Worm (Caenorhabditis elegans): ENCODE data around the gene fbxb-85.

fbxb-85 gene

ce11 chrIII:10819257-10819656 is 29.5 kb downstream of the fbxb-85 start:
- no peak for TF ChIP-seq lin-11 (tag; optimal IDR thresholded peaks at IDR 0.05)
- peak; percentile 53 for TF ChIP-seq ceh-48 (tag; optimal IDR thresholded peaks at IDR 0.05)
- TF ChIP-seq dmd-4 (tag; optimal IDR thresholded peaks at IDR 0.05; ENCODE audit: borderline replicate concordance) = no peak
- no peak for TF ChIP-seq dve-1 (tag; optimal IDR thresholded peaks at IDR 0.05)

- no peak for TF ChIP-seq unc-55 (GFP tag; optimal IDR thresholded peaks at IDR 0.05)
- no peak for TF ChIP-seq K09A11.1 (tag; optimal IDR thresholded peaks at IDR 0.05; ENCODE audit: insufficient read depth)
- no peak for TF ChIP-seq hlh-15 (tag; optimal IDR thresholded peaks at IDR 0.05)
- TF ChIP-seq sox-4 (tag; optimal IDR thresholded peaks at IDR 0.05) = no peak
- TF ChIP-seq ceh-6 (GFP tag; optimal IDR thresholded peaks at IDR 0.05) = no peak
- TF ChIP-seq unc-3 (GFP tag; conservative IDR thresholded peaks at IDR 0.05) = no peak
- TF ChIP-seq unc-3 (tag; optimal IDR thresholded peaks at IDR 0.05) = no peak
- TF ChIP-seq dmd-4 (tag; optimal IDR thresholded peaks at IDR 0.05; ENCODE audit: borderline replicate concordance) = no peak
- TF ChIP-seq pqm-1 (tag; optimal IDR thresholded peaks at IDR 0.05) = no peak
- TF ChIP-seq ttx-3 (tag; optimal IDR thresholded peaks at IDR 0.05) = no peak
- TF ChIP-seq ceh-22 (tag; optimal IDR thresholded peaks at IDR 0.05) = no peak
- TF ChIP-seq lim-6 (tag; optimal IDR thresholded peaks at IDR 0.05) = no peak
- TF ChIP-seq fkh-10 (GFP tag; optimal IDR thresholded peaks at IDR 0.05) = no peak
- no peak for TF ChIP-seq pag-3 (tag; optimal IDR thresholded peaks at IDR 0.05; ENCODE audit: borderline replicate concordance)
- TF ChIP-seq pros-1 (tag; optimal IDR thresholded peaks at IDR 0.05) = no peak
- peak; percentile 63 for TF ChIP-seq ceh-30 (tag; optimal IDR thresholded peaks at IDR 0.05)
- no peak for TF ChIP-seq odd-2 (tag; optimal IDR thresholded peaks at IDR 0.05)
- TF ChIP-seq ceh-9 (tag; optimal IDR thresholded peaks at IDR 0.05) = no peak
- TF ChIP-seq tbx-7 (tag; optimal IDR thresholded peaks at IDR 0.05) = no peak
- TF ChIP-seq mec-3 (tag; optimal IDR thresholded peaks at IDR 0.05; ENCODE audit: borderline replicate concordance) = no peak
- TF ChIP-seq C08G9.2 (tag; optimal IDR thresholded peaks at IDR 0.05) = peak; percentile 21
- TF ChIP-seq ref-2 (tag; optimal IDR thresholded peaks at IDR 0.05) = no peak
- TF ChIP-seq ceh-34 (tag; optimal IDR thresholded peaks at IDR 0.05) = peak; percentile 13
- no peak for TF ChIP-seq nhr-11 (tag; optimal IDR thresholded peaks at IDR 0.05)
- peak; percentile 18 for TF ChIP-seq elt-2 (tag; optimal IDR thresholded peaks at IDR 0.05)
- TF ChIP-seq ceh-2 (tag; optimal IDR thresholded peaks at IDR 0.05) = peak; percentile 23
- TF ChIP-seq hlh-13 (GFP tag; optimal IDR thresholded peaks at IDR 0.05) = no peak
- TF ChIP-seq rnt-1 (tag; optimal IDR thresholded peaks at IDR 0.05) = peak; percentile 6
- TF ChIP-seq hlh-6 (tag; optimal IDR thresholded peaks at IDR 0.05) = no peak
- no peak for TF ChIP-seq hlh-8 (tag; optimal IDR thresholded peaks at IDR 0.05)
- TF ChIP-seq pax-1 (tag; optimal IDR thresholded peaks at IDR 0.05) = no peak
- no peak for TF ChIP-seq fkh-6 (tag; optimal IDR thresholded peaks at IDR 0.05)
- TF ChIP-seq ceh-48 (tag; optimal IDR thresholded peaks at IDR 0.05) = peak; percentile 44
- no peak for TF ChIP-seq npax-4 (tag; optimal IDR thresholded peaks at IDR 0.05)
- TF ChIP-seq ama-1 (optimal IDR thresholded peaks at IDR 0.05) = no peak
- TF ChIP-seq madf-2 (tag; optimal IDR thresholded peaks at IDR 0.05) = no peak
- TF ChIP-seq nfya-1 (tag; optimal IDR thresholded peaks at IDR 0.05) = peak; percentile 43
- TF ChIP-seq ztf-16 (tag; optimal IDR thresholded peaks at IDR 0.05) = peak; percentile 53
- peak; percentile 8 for TF ChIP-seq ceh-14 (tag; optimal IDR thresholded peaks at IDR 0.05)
- no peak for TF ChIP-seq F13H6.1 (tag; optimal IDR thresholded peaks at IDR 0.05)
- TF ChIP-seq eyg-1 (tag; optimal IDR thresholded peaks at IDR 0.05) = no peak
- TF ChIP-seq unc-86 (tag; optimal IDR thresholded peaks at IDR 0.05) = peak; percentile 18
- no peak for TF ChIP-seq ahr-1 (tag; optimal IDR thresholded peaks at IDR 0.05)
- TF ChIP-seq ceh-19 (GFP tag; optimal IDR thresholded peaks at IDR 0.05) = no peak
- TF ChIP-seq ceh-24 (tag; optimal IDR thresholded peaks at IDR 0.05) = no peak
- TF ChIP-seq fax-1 (tag; optimal IDR thresholded peaks at IDR 0.05) = no peak
- TF ChIP-seq zip-5 (tag; optimal IDR thresholded peaks at IDR 0.05) = no peak
- no peak for TF ChIP-seq che-1 (tag; optimal IDR thresholded peaks at IDR 0.05)
- TF ChIP-seq Y22D7AL.16 (tag; optimal IDR thresholded peaks at IDR 0.05) = no peak
- TF ChIP-seq gmeb-2 (tag; optimal IDR thresholded peaks at IDR 0.05) = no peak
Observed at ce11 chrIII:10818364-10818763, 30.4 kb downstream of the fbxb-85 start.
